Worm (Caenorhabditis elegans) whole organism, midembryonic: ENCODE measurements around the gene R160.4.

Experiments
- T22C8.4 ChIP-seq: fragments of 200-800 bp; sonication (Bioruptor generic); IDR thresholded peaks from 2 replicates; pipeline ENCODE4 v1.3.6; 2022; ENCODE audit warnings: missing genetic modification characterization, missing compliant biosample characterization
- cog-1 ChIP-seq: sonication (generic microtip); optimal IDR thresholded peaks from 2 replicates; lab custom pipeline; 2016; ENCODE audit warnings: missing genetic modification characterization, missing compliant biosample characterization
- flt-1 ChIP-seq: fragments of 200-800 bp; sonication (Bioruptor generic); IDR thresholded peaks from 2 replicates; pipeline ENCODE4 v1.3.6; 2022; ENCODE audit warnings: missing genetic modification characterization, missing compliant biosample characterization
- klf-2 ChIP-seq: fragments of 200-800 bp; sonication (Bioruptor generic); conservative IDR thresholded peaks from 2 replicates; pipeline ENCODE4 v1.3.6; 2022; ENCODE audit warnings: missing genetic modification reagents, missing genetic modification characterization, missing compliant biosample characterization
- med-1 ChIP-seq: sonication (generic microtip); optimal IDR thresholded peaks from 2 replicates; lab custom pipeline; 2017; ENCODE audit warnings: missing genetic modification characterization, mild to moderate bottlenecking, missing compliant biosample characterization, antibody characterized with exemption, missing genetic modification reagents; ENCODE audit not compliant: insufficient read depth
- ref-1 ChIP-seq: fragments of 200-800 bp; sonication (Bioruptor generic); conservative IDR thresholded peaks from 2 replicates; pipeline ENCODE4 v1.3.6; 2022; ENCODE audit warnings: missing genetic modification reagents, missing genetic modification characterization, missing compliant biosample characterization
- tab-1 ChIP-seq: fragments of 200-800 bp; sonication (Bioruptor generic); IDR thresholded peaks from 2 replicates; pipeline ENCODE4 v1.3.6; 2022; ENCODE audit warnings: missing genetic modification characterization, missing compliant biosample characterization
- ztf-23 ChIP-seq: fragments of 200-800 bp; sonication (Bioruptor generic); IDR thresholded peaks from 2 replicates; pipeline ENCODE4 v1.3.6; 2022; ENCODE audit warnings: missing genetic modification reagents, missing genetic modification characterization, missing compliant biosample characterization
- ztf-29 ChIP-seq: fragments of 200-800 bp; sonication (Bioruptor generic); IDR thresholded peaks from 2 replicates; pipeline ENCODE4 v1.3.6; 2022; ENCODE audit warnings: missing genetic modification reagents, missing genetic modification characterization, missing compliant biosample characterization

DNA sequence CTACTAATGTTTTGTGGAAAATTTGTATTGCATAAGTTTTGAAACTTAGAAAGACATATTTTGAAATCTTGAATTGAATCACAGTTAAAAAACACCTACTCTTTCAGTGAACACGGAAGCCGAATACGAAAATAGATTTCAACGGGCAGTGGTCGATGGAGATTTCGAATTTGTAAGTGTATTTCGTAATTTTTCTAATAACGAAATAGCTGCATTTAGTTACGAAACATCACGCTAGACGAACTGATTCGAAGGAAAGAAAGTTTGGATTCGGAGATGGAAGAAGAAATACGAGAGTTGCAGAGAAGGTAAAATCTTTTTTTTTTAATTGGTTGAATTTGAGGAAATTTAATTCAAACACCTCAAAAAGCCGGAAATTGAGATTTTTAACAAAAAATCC lies 26.0 kb downstream of the R160.4 start:
- TF ChIP-seq flt-1 (GFP tag; lab: Robert Waterston, UW) (no peak), ztf-29 (GFP tag; lab: Robert Waterston, UW) (no peak), med-1 (no peak), cog-1 (tag; lab: Kevin White, UChicago) (no peak), klf-2 (GFP tag; lab: Robert Waterston, UW) (no peak), ref-1 (GFP tag; lab: Robert Waterston, UW) (no peak), ztf-23 (GFP tag; lab: Robert Waterston, UW) (no peak), T22C8.4 (GFP tag; lab: Robert Waterston, UW) (no peak), tab-1 (GFP tag; lab: Robert Waterston, UW) (no peak)
